Fruit fly (Drosophila melanogaster) Kc167 (cell line): ENCODE data around the gene sad.

Experiments used
- Myc ChIP-seq: fragments of >200 bp; optimal IDR thresholded peaks from 2 replicates; lab custom pipeline; 2017; ENCODE audit warnings: missing external identifiers
- Sin3A ChIP-seq: fragments of >200 bp; optimal IDR thresholded peaks from 2 replicates; lab custom pipeline; 2018; ENCODE audit warnings: missing external identifiers
- h ChIP-seq: fragments of >200 bp; optimal IDR thresholded peaks from 3 replicates; lab custom pipeline; 2018; ENCODE audit warnings: missing external identifiers
- insv ChIP-seq: fragments of >200 bp; optimal IDR thresholded peaks from 3 replicates; lab custom pipeline; 2018; ENCODE audit warnings: missing external identifiers
- psq ChIP-seq: fragments of >200 bp; optimal IDR thresholded peaks from 2 replicates; lab custom pipeline; 2017; ENCODE audit warnings: missing external identifiers
- ttk ChIP-seq: sonication (Bioruptor generic); optimal IDR thresholded peaks from 2 replicates; lab custom pipeline; 2017; ENCODE audit warnings: missing external identifiers

DNA sequence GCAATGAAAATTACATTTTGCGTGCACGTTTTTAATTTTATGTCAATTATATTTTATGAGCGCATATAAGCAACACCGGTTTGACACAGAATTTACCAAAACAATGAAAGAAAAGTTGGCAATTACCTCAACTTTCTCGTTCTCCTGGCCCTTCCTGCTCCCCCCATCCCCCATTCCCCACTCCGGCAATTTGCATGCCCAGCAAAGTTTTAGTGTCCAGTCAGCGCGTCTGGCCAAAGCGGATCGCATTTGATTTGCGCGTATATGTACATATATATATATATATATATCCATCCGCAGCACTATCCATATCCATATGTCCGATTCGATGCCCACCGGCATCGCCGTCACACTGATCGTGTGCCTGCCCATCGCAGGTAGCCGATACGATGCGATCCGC lies 285 bp upstream of the sad start:
- TF ChIP-seq Myc, result no peak
- no peak for TF ChIP-seq psq (lab: Kevin White, UChicago)
- TF ChIP-seq Sin3A (lab: Kevin White, UChicago), result no peak
- no peak for TF ChIP-seq ttk (lab: Kevin White, UChicago)
- TF ChIP-seq insv (lab: Kevin White, UChicago), result no peak
- TF ChIP-seq h (lab: Kevin White, UChicago), result no peak
